Fruit fly (Drosophila melanogaster): ENCODE data around the gene shakB.

The shakB gene

dm6 chrX:20728591-20728990, 198.3 kb downstream of the shakB start:
- TF ChIP-seq EcR (GFP tag; optimal IDR thresholded peaks at IDR 0.05) (no peak), psq (optimal IDR thresholded peaks at IDR 0.05) (no peak), CG8478 (optimal IDR thresholded peaks at IDR 0.05) (no peak), pan (optimal IDR thresholded peaks at IDR 0.05) (no peak), usp (GFP tag; optimal IDR thresholded peaks at IDR 0.05) (no peak), Dll (optimal IDR thresholded peaks at IDR 0.05) (no peak)

- TF ChIP-seq EcR (GFP tag; optimal IDR thresholded peaks at IDR 0.05) (no peak), usp (GFP tag; optimal IDR thresholded peaks at IDR 0.05) (no peak), pan (optimal IDR thresholded peaks at IDR 0.05) (no peak), Dll (optimal IDR thresholded peaks at IDR 0.05) (no peak), psq (optimal IDR thresholded peaks at IDR 0.05) (no peak), CG8478 (optimal IDR thresholded peaks at IDR 0.05) (no peak)
These were observed 202.4 kb downstream of the shakB start for dm6 chrX:20724475-20724874.

- no peak for TF ChIP-seq psq (optimal IDR thresholded peaks at IDR 0.05)
- TF ChIP-seq EcR (GFP tag; optimal IDR thresholded peaks at IDR 0.05): no peak
- no peak for TF ChIP-seq pan (optimal IDR thresholded peaks at IDR 0.05)
- no peak for TF ChIP-seq CG8478 (optimal IDR thresholded peaks at IDR 0.05)
- TF ChIP-seq Dll (optimal IDR thresholded peaks at IDR 0.05): no peak
- no peak for TF ChIP-seq usp (GFP tag; optimal IDR thresholded peaks at IDR 0.05)
These were observed 203.6 kb downstream of the shakB start for dm6 chrX:20723207-20723606.

- no peak for TF ChIP-seq psq (optimal IDR thresholded peaks at IDR 0.05)
- no peak for TF ChIP-seq Dll (optimal IDR thresholded peaks at IDR 0.05)
- no peak for TF ChIP-seq CG8478 (optimal IDR thresholded peaks at IDR 0.05)
- no peak for TF ChIP-seq pan (optimal IDR thresholded peaks at IDR 0.05)
- TF ChIP-seq usp (GFP tag; optimal IDR thresholded peaks at IDR 0.05): no peak
These were observed 205.0 kb downstream of the shakB start for dm6 chrX:20721724-20722344.

dm6 chrX:20717461-20717860, 209.4 kb downstream of the shakB start:
- TF ChIP-seq EcR (GFP tag; optimal IDR thresholded peaks at IDR 0.05) (no peak), CG8478 (optimal IDR thresholded peaks at IDR 0.05) (no peak), Dll (optimal IDR thresholded peaks at IDR 0.05) (no peak), pan (optimal IDR thresholded peaks at IDR 0.05) (no peak), usp (GFP tag; optimal IDR thresholded peaks at IDR 0.05) (no peak), psq (optimal IDR thresholded peaks at IDR 0.05) (no peak)

- TF ChIP-seq psq (optimal IDR thresholded peaks at IDR 0.05) (no peak), Dll (optimal IDR thresholded peaks at IDR 0.05) (no peak), EcR (GFP tag; optimal IDR thresholded peaks at IDR 0.05) (no peak), CG8478 (optimal IDR thresholded peaks at IDR 0.05) (no peak), pan (optimal IDR thresholded peaks at IDR 0.05) (no peak), usp (GFP tag; optimal IDR thresholded peaks at IDR 0.05) (no peak)
These were observed 213.5 kb downstream of the shakB start for dm6 chrX:20713317-20713716.

Data from whole organism.